Worm (Caenorhabditis elegans): ENCODE data around the gene rbm-42.

rbm-42 gene

ce11 chrIII:5155393-5155792 is 2.4 kb upstream of the rbm-42 start:
- TF ChIP-seq W03F9.2 (tag; optimal IDR thresholded peaks at IDR 0.05) (no peak), him-1 (tag; optimal IDR thresholded peaks at IDR 0.05) (no peak), dao-5 (tag; optimal IDR thresholded peaks at IDR 0.05) (no peak)

- TF ChIP-seq W03F9.2 (tag; optimal IDR thresholded peaks at IDR 0.05), result no peak
- no peak for TF ChIP-seq dao-5 (tag; optimal IDR thresholded peaks at IDR 0.05)
- no peak for TF ChIP-seq him-1 (tag; optimal IDR thresholded peaks at IDR 0.05)
Observed at ce11 chrIII:5150980-5151379, 2.0 kb downstream of the rbm-42 start.

- TF ChIP-seq him-1 (tag; optimal IDR thresholded peaks at IDR 0.05) (no peak), dao-5 (tag; optimal IDR thresholded peaks at IDR 0.05) (no peak), W03F9.2 (tag; optimal IDR thresholded peaks at IDR 0.05) (no peak)
Observed at ce11 chrIII:5150012-5150411, 3.0 kb downstream of the rbm-42 start.

ce11 chrIII:5149478-5149877 is 3.6 kb downstream of the rbm-42 start, which contains the start of gene Y54H5A.2:
Gene Y54H5A.2 (minus strand): TSS chrIII:5149578.
- no peak for TF ChIP-seq dao-5 (tag; optimal IDR thresholded peaks at IDR 0.05)
- TF ChIP-seq him-1 (tag; optimal IDR thresholded peaks at IDR 0.05), result no peak
- TF ChIP-seq W03F9.2 (tag; optimal IDR thresholded peaks at IDR 0.05), result no peak

ce11 chrIII:5147445-5147844 is 5.6 kb downstream of the rbm-42 start:
- no peak for TF ChIP-seq dao-5 (tag; optimal IDR thresholded peaks at IDR 0.05)

ce11 chrIII:5146749-5147148 is 6.3 kb downstream of the rbm-42 start:
- TF ChIP-seq W03F9.2 (tag; optimal IDR thresholded peaks at IDR 0.05) (no peak), him-1 (tag; optimal IDR thresholded peaks at IDR 0.05) (no peak), dao-5 (tag; optimal IDR thresholded peaks at IDR 0.05) (no peak)

ce11 chrIII:5145874-5146273 is 7.2 kb downstream of the rbm-42 start:
- TF ChIP-seq him-1 (tag; optimal IDR thresholded peaks at IDR 0.05) (no peak), W03F9.2 (tag; optimal IDR thresholded peaks at IDR 0.05) (no peak), dao-5 (tag; optimal IDR thresholded peaks at IDR 0.05) (no peak)

ce11 chrIII:5144169-5144568 is 8.9 kb downstream of the rbm-42 start:
- TF ChIP-seq him-1 (tag; optimal IDR thresholded peaks at IDR 0.05), result no peak
- TF ChIP-seq W03F9.2 (tag; optimal IDR thresholded peaks at IDR 0.05), result no peak
- TF ChIP-seq dao-5 (tag; optimal IDR thresholded peaks at IDR 0.05), result no peak

ce11 chrIII:5143520-5143919 is 9.5 kb downstream of the rbm-42 start:
- TF ChIP-seq dao-5 (tag; optimal IDR thresholded peaks at IDR 0.05) (no peak), W03F9.2 (tag; optimal IDR thresholded peaks at IDR 0.05) (no peak), him-1 (tag; optimal IDR thresholded peaks at IDR 0.05) (no peak)

ce11 chrIII:5141935-5142334 is 11.1 kb downstream of the rbm-42 start:
- TF ChIP-seq W03F9.2 (tag; optimal IDR thresholded peaks at IDR 0.05), result no peak
- no peak for TF ChIP-seq him-1 (tag; optimal IDR thresholded peaks at IDR 0.05)
- no peak for TF ChIP-seq dao-5 (tag; optimal IDR thresholded peaks at IDR 0.05)

ce11 chrIII:5140559-5140958 is 12.5 kb downstream of the rbm-42 start:
- no peak for TF ChIP-seq dao-5 (tag; optimal IDR thresholded peaks at IDR 0.05)
- TF ChIP-seq him-1 (tag; optimal IDR thresholded peaks at IDR 0.05), result no peak
- TF ChIP-seq W03F9.2 (tag; optimal IDR thresholded peaks at IDR 0.05), result no peak

- no peak for TF ChIP-seq W03F9.2 (tag; optimal IDR thresholded peaks at IDR 0.05)
- TF ChIP-seq him-1 (tag; optimal IDR thresholded peaks at IDR 0.05), result no peak
Observed at ce11 chrIII:5139768-5140167, 13.3 kb downstream of the rbm-42 start.

- TF ChIP-seq him-1 (tag; optimal IDR thresholded peaks at IDR 0.05) (no peak), W03F9.2 (tag; optimal IDR thresholded peaks at IDR 0.05) (no peak), dao-5 (tag; optimal IDR thresholded peaks at IDR 0.05) (no peak)
Observed at ce11 chrIII:5138940-5139533, 14.0 kb downstream of the rbm-42 start.

ce11 chrIII:5137685-5138084 is 15.3 kb downstream of the rbm-42 start:
- TF ChIP-seq dao-5 (tag; optimal IDR thresholded peaks at IDR 0.05) (no peak), W03F9.2 (tag; optimal IDR thresholded peaks at IDR 0.05) (no peak), him-1 (tag; optimal IDR thresholded peaks at IDR 0.05) (no peak)

ce11 chrIII:5137099-5137498 is 15.9 kb downstream of the rbm-42 start:
- TF ChIP-seq him-1 (tag; optimal IDR thresholded peaks at IDR 0.05), result no peak
- no peak for TF ChIP-seq W03F9.2 (tag; optimal IDR thresholded peaks at IDR 0.05)
- TF ChIP-seq dao-5 (tag; optimal IDR thresholded peaks at IDR 0.05), result no peak

Data from whole organism, L4/young adult.